Fruit fly (Drosophila melanogaster) whole organism, embryonic: Measurements from ENCODE around the gene eco.

ENCODE experiments used
- Awh ChIP-seq: fragments of 200-800 bp; sonication (Bioruptor generic); IDR thresholded peaks from 2 replicates; pipeline ENCODE4, ENCODE4 v1.3.6; 2022; ENCODE audit warnings: missing biosample characterization, missing genetic modification characterization
- CG14050 ChIP-seq: fragments of 200-800 bp; sonication (Bioruptor generic); IDR thresholded peaks from 3 replicates; pipeline ENCODE4 v1.3.6; 2022; ENCODE audit warnings: missing biosample characterization, missing genetic modification characterization
- CG17186 ChIP-seq: fragments of 200-800 bp; sonication (Bioruptor generic); optimal IDR thresholded peaks from 3 replicates; lab custom pipeline; 2017; ENCODE audit warnings: missing biosample characterization, missing genetic modification reagents, missing genetic modification characterization
- CG30403 ChIP-seq: fragments of 200-800 bp; sonication (Bioruptor generic); optimal IDR thresholded peaks from 3 replicates; lab custom pipeline; 2016; ENCODE audit warnings: missing biosample characterization, missing genetic modification characterization
- CG31388 ChIP-seq: fragments of 200-800 bp; sonication (Bioruptor generic); optimal IDR thresholded peaks from 2 replicates; lab custom pipeline; 2016; ENCODE audit warnings: missing biosample characterization, missing genetic modification characterization
- CG32532 ChIP-seq: fragments of 200-800 bp; sonication (Bioruptor generic); IDR thresholded peaks from 2 replicates; pipeline ENCODE4 v1.3.6; 2022; ENCODE audit warnings: missing biosample characterization, missing genetic modification characterization
- CG4730 ChIP-seq: fragments of 200-800 bp; sonication (Bioruptor generic); IDR thresholded peaks from 2 replicates; pipeline ENCODE4 v1.3.6; 2022; ENCODE audit warnings: missing biosample characterization, missing genetic modification characterization
- CG6175 ChIP-seq: fragments of 200-800 bp; sonication (Bioruptor generic); IDR thresholded peaks from 3 replicates; pipeline ENCODE4 v1.3.6; 2022; ENCODE audit warnings: missing biosample characterization, missing genetic modification characterization
- CG6765 ChIP-seq: fragments of 200-800 bp; sonication (Bioruptor generic); optimal IDR thresholded peaks from 3 replicates; lab custom pipeline; 2017; ENCODE audit warnings: missing biosample characterization, mild to moderate bottlenecking, missing genetic modification characterization
- CG6854 ChIP-seq: fragments of 200-800 bp; sonication (Bioruptor generic); optimal IDR thresholded peaks from 3 replicates; lab custom pipeline; 2017; ENCODE audit warnings: missing biosample characterization, mild to moderate bottlenecking, missing genetic modification characterization
- CG7786 ChIP-seq: fragments of 200-800 bp; sonication (Bioruptor generic); optimal IDR thresholded peaks from 2 replicates; lab custom pipeline; 2016; ENCODE audit warnings: missing biosample characterization, missing genetic modification characterization
- CG9727 ChIP-seq: fragments of 200-800 bp; sonication (Bioruptor generic); optimal IDR thresholded peaks from 3 replicates; lab custom pipeline; 2017; ENCODE audit warnings: missing biosample characterization, mild to moderate bottlenecking, missing genetic modification characterization
- CHES-1-like ChIP-seq: fragments of 200-800 bp; sonication (Bioruptor generic); optimal IDR thresholded peaks from 2 replicates; lab custom pipeline; 2016; ENCODE audit warnings: missing biosample characterization, missing genetic modification characterization
- CrebB ChIP-seq: fragments of 200-800 bp; sonication (Bioruptor generic); optimal IDR thresholded peaks from 3 replicates; lab custom pipeline; 2018; ENCODE audit warnings: missing biosample characterization, mild to moderate bottlenecking, missing genetic modification characterization
- D19A ChIP-seq: fragments of 200-800 bp; optimal IDR thresholded peaks from 3 replicates; lab custom pipeline; 2019; ENCODE audit warnings: missing biosample characterization, mild to moderate bottlenecking, missing genetic modification characterization, moderate library complexity
- Dip2 ChIP-seq: fragments of 200-800 bp; sonication (Bioruptor generic); IDR thresholded peaks from 2 replicates; pipeline ENCODE4 v1.3.6; 2022; ENCODE audit warnings: missing biosample characterization, missing genetic modification characterization
- Gug ChIP-seq: fragments of 200-800 bp; sonication (Bioruptor generic); IDR thresholded peaks from 4 replicates; pipeline ENCODE4 v1.3.6; 2022; ENCODE audit warnings: missing biosample characterization, missing genetic modification characterization
- HLH4C ChIP-seq: fragments of 200-800 bp; sonication (Bioruptor generic); IDR thresholded peaks from 3 replicates; pipeline ENCODE4 v1.3.6; 2022; ENCODE audit warnings: missing biosample characterization, missing genetic modification characterization; ENCODE audit not compliant: partially characterized antibody
- HLH54F ChIP-seq: fragments of 200-800 bp; sonication (Bioruptor generic); optimal IDR thresholded peaks from 3 replicates; lab custom pipeline; 2016; ENCODE audit warnings: missing biosample characterization, missing genetic modification characterization
- Hand ChIP-seq: fragments of 200-800 bp; sonication (Bioruptor generic); optimal IDR thresholded peaks from 2 replicates; lab custom pipeline; 2017; ENCODE audit warnings: mild to moderate bottlenecking, missing biosample characterization, missing genetic modification reagents, missing genetic modification characterization
- Med ChIP-seq: fragments of 200-800 bp; sonication (Bioruptor generic); peaks from one replicate; lab custom pipeline; 2016; ENCODE audit warnings: missing biosample characterization, missing genetic modification characterization, mild to moderate bottlenecking, inconsistent platforms, moderate library complexity
- Myb ChIP-seq: fragments of 200-800 bp; sonication (Bioruptor generic); optimal IDR thresholded peaks from 2 replicates; lab custom pipeline; 2016; ENCODE audit warnings: missing biosample characterization, missing genetic modification characterization
- Oaz ChIP-seq: fragments of 200-800 bp; sonication (Bioruptor generic); IDR thresholded peaks from 2 replicates; pipeline ENCODE4 v1.3.6; 2022; ENCODE audit warnings: missing biosample characterization, missing genetic modification characterization
- PHDP ChIP-seq: fragments of 200-800 bp; sonication (Bioruptor generic); optimal IDR thresholded peaks from 3 replicates; lab custom pipeline; 2018; ENCODE audit warnings: missing biosample characterization, mild to moderate bottlenecking, missing genetic modification characterization, moderate library complexity
- Pdp1 ChIP-seq, 2 experiments: fragments of 200-800 bp; sonication (Bioruptor generic); optimal IDR thresholded peaks; 3 replicates each; lab custom pipeline; 2016; ENCODE audit warnings: missing biosample characterization in 2 of 2, missing genetic modification characterization in 2 of 2, mild to moderate bottlenecking in 1 of 2, moderate library complexity in 1 of 2
- Sox100B ChIP-seq: fragments of 200-800 bp; sonication (Bioruptor generic); optimal IDR thresholded peaks from 3 replicates; lab custom pipeline; 2018; ENCODE audit warnings: missing biosample characterization, mild to moderate bottlenecking, missing genetic modification characterization
- ara ChIP-seq: fragments of 200-800 bp; sonication (Bioruptor generic); IDR thresholded peaks from 2 replicates; pipeline ENCODE4 v1.3.6; 2022; ENCODE audit warnings: missing biosample characterization, missing genetic modification characterization
- ash1 ChIP-seq: fragments of 200-800 bp; sonication (Bioruptor generic); optimal IDR thresholded peaks from 2 replicates; lab custom pipeline; 2018; ENCODE audit warnings: missing biosample characterization, mild to moderate bottlenecking, missing genetic modification characterization
- ato ChIP-seq: fragments of 200-800 bp; sonication (Bioruptor generic); IDR thresholded peaks from 2 replicates; pipeline ENCODE4 v1.3.6; 2022; ENCODE audit warnings: missing biosample characterization, missing genetic modification characterization; ENCODE audit not compliant: partially characterized antibody
- dm ChIP-seq: fragments of 200-800 bp; sonication (Bioruptor generic); optimal IDR thresholded peaks from 3 replicates; lab custom pipeline; 2016; ENCODE audit warnings: missing biosample characterization, missing genetic modification characterization
- gsb ChIP-seq: fragments of 200-800 bp; sonication (Bioruptor generic); IDR thresholded peaks from 2 replicates; pipeline ENCODE4 v1.3.6; 2022; ENCODE audit warnings: missing biosample characterization, missing genetic modification characterization
- ham ChIP-seq: fragments of 200-800 bp; sonication (Bioruptor generic); IDR thresholded peaks from 2 replicates; pipeline ENCODE4 v1.3.6; 2022; ENCODE audit warnings: missing biosample characterization, missing genetic modification characterization
- hth ChIP-seq: fragments of >200 bp; optimal IDR thresholded peaks from 2 replicates; lab custom pipeline; 2017; ENCODE audit warnings: inconsistent platforms
- inv ChIP-seq: fragments of 200-800 bp; sonication (Bioruptor generic); IDR thresholded peaks from 2 replicates; pipeline ENCODE4 v1.3.6; 2022; ENCODE audit warnings: missing biosample characterization, missing genetic modification characterization; ENCODE audit not compliant: partially characterized antibody
- lilli ChIP-seq: fragments of 200-800 bp; sonication (Bioruptor generic); optimal IDR thresholded peaks from 3 replicates; lab custom pipeline; 2016; ENCODE audit warnings: missing biosample characterization, missing genetic modification characterization
- mam ChIP-seq: fragments of 200-800 bp; sonication (Bioruptor generic); optimal IDR thresholded peaks from 3 replicates; lab custom pipeline; 2016; ENCODE audit warnings: missing biosample characterization, missing genetic modification characterization
- pfk ChIP-seq: fragments of 200-800 bp; sonication (Bioruptor generic); optimal IDR thresholded peaks from 2 replicates; lab custom pipeline; 2018; ENCODE audit warnings: missing biosample characterization, mild to moderate bottlenecking, missing genetic modification characterization, moderate library complexity
- pita ChIP-seq: fragments of 200-800 bp; sonication (Bioruptor generic); optimal IDR thresholded peaks from 2 replicates; lab custom pipeline; 2017; ENCODE audit warnings: missing biosample characterization, mild to moderate bottlenecking, missing genetic modification characterization
- psq ChIP-seq: fragments of 200-800 bp; sonication (Bioruptor generic); optimal IDR thresholded peaks from 2 replicates; lab custom pipeline; 2017; ENCODE audit warnings: missing biosample characterization, missing genetic modification characterization
- repo ChIP-seq: fragments of 200-800 bp; sonication (Bioruptor generic); optimal IDR thresholded peaks from 2 replicates; lab custom pipeline; 2016; ENCODE audit warnings: missing biosample characterization, missing genetic modification characterization
- salm ChIP-seq: fragments of 200-800 bp; sonication (Bioruptor generic); optimal IDR thresholded peaks from 2 replicates; lab custom pipeline; 2018; ENCODE audit warnings: missing biosample characterization, mild to moderate bottlenecking, missing genetic modification characterization
- sc ChIP-seq, 3 experiments: fragments of >200 bp in 2 of 3; fragments of 200-800 bp in 1 of 3; sonication (Bioruptor generic) in 1 of 3; optimal IDR thresholded peaks; 2 replicates in 2 of 3; 3 replicates in 1 of 3; lab custom pipeline; 2017; ENCODE audit warnings: mild to moderate bottlenecking in 1 of 3, missing biosample characterization in 1 of 3, missing genetic modification characterization in 1 of 3, missing genetic modification reagents in 1 of 3
- slou ChIP-seq: fragments of 200-800 bp; sonication (Bioruptor generic); optimal IDR thresholded peaks from 3 replicates; lab custom pipeline; 2016; ENCODE audit warnings: missing biosample characterization, missing genetic modification characterization
- sqz ChIP-seq: fragments of 200-800 bp; sonication (Bioruptor generic); optimal IDR thresholded peaks from 3 replicates; lab custom pipeline; 2018; ENCODE audit warnings: missing biosample characterization, mild to moderate bottlenecking, missing genetic modification characterization
- tll ChIP-seq, 2 experiments: fragments of 200-800 bp in 1 of 2; fragments of >200 bp in 1 of 2; sonication (Bioruptor generic) in 1 of 2; optimal IDR thresholded peaks; 2 replicates each; lab custom pipeline; 2017 to 2019; ENCODE audit warnings: missing biosample characterization in 2 of 2, missing genetic modification characterization in 2 of 2, mild to moderate bottlenecking in 1 of 2, moderate library complexity in 1 of 2
- unpg ChIP-seq: fragments of 200-800 bp; sonication (Bioruptor generic); optimal IDR thresholded peaks from 3 replicates; lab custom pipeline; 2018; ENCODE audit warnings: missing biosample characterization, mild to moderate bottlenecking, missing genetic modification characterization, moderate library complexity
- vfl ChIP-seq: fragments of 200-800 bp; sonication (Bioruptor generic); optimal IDR thresholded peaks from 2 replicates; lab custom pipeline; 2016; ENCODE audit warnings: missing biosample characterization, missing genetic modification characterization
- wdn ChIP-seq: fragments of 200-800 bp; sonication (Bioruptor generic); IDR thresholded peaks from 2 replicates; pipeline ENCODE4 v1.3.6; 2022; ENCODE audit warnings: missing biosample characterization, missing genetic modification characterization
- z ChIP-seq: fragments of 200-800 bp; sonication (Bioruptor generic); IDR thresholded peaks from 3 replicates; pipeline ENCODE4 v1.3.6; 2022; ENCODE audit warnings: missing biosample characterization, missing genetic modification characterization

The eco gene

dm6 chr3L:7356386-7357117 lies 17.4 kb upstream of the eco start, which contains the start of gene CTCF (continued):
- TF ChIP-seq pfk (GFP tag; lab: Kevin White, UChicago) (peak; percentile 16), HLH4C (GFP tag; lab: Robert Waterston, UW) (peak; percentile 82), Med (GFP tag; lab: Kevin White, UChicago) (peak; percentile 88), gsb (GFP tag; lab: Robert Waterston, UW) (no peak), Myb (GFP tag; lab: Kevin White, UChicago) (peak; percentile 60), sqz (GFP tag; lab: Kevin White, UChicago) (no peak), dm (GFP tag; lab: Kevin White, UChicago) (peak; percentile 47), CG4730 (GFP tag; lab: Robert Waterston, UW) (no peak; the same call in 1 of the 2 replicates), tll (GFP tag; optimal IDR thresholded peaks at IDR 0.05; lab: Kevin White, UChicago) (no peak), CG30403 (GFP tag; lab: Kevin White, UChicago) (peak; percentile 43), CG6854 (no peak), Awh (GFP tag; lab: Robert Waterston, UW) (peak; percentile 62; the same call in 1 of the 2 replicates), mam (GFP tag; lab: Kevin White, UChicago) (peak; percentile 23), HLH54F (GFP tag; lab: Kevin White, UChicago) (peak; percentile 20), PHDP (tag; lab: Kevin White, UChicago) (peak; percentile 28), ham (GFP tag; lab: Robert Waterston, UW) (no peak), z (GFP tag; lab: Robert Waterston, UW) (no peak), CG7786 (GFP tag; lab: Kevin White, UChicago) (no peak), CG6175 (no peak), Dip2 (GFP tag; lab: Robert Waterston, UW) (no peak), ash1 (GFP tag; lab: Kevin White, UChicago) (no peak), Sox100B (no peak), Pdp1 (GFP tag; optimal IDR thresholded peaks at IDR 0.05; lab: Kevin White, UChicago) (peak; percentile 33 to 36), salm (tag; lab: Kevin White, UChicago) (peak; percentile 5), ara (GFP tag; lab: Robert Waterston, UW) (0 out of 2 replicates have a peak, but pooled peaks have one; percentile 39), CG32532 (GFP tag; lab: Robert Waterston, UW) (peak; percentile 54; the same call in 1 of the 2 replicates), Gug (GFP tag; lab: Robert Waterston, UW) (peak; percentile 6; the same call in 1 of the 4 replicates), CG17186 (peak; percentile 61), wdn (GFP tag; lab: Robert Waterston, UW) (no peak), hth (lab: Kevin White, UChicago) (no peak), slou (no peak), inv (peak; percentile 55; the same call in 1 of the 2 replicates), unpg (GFP tag; lab: Kevin White, UChicago) (peak; percentile 20), Hand (no peak), CG14050 (GFP tag; lab: Robert Waterston, UW) (no peak), ato (no peak), vfl (no peak), CHES-1-like (peak; percentile 30), CG31388 (GFP tag; lab: Kevin White, UChicago) (no peak), CG9727 (GFP tag; lab: Kevin White, UChicago) (peak; percentile 55), lilli (GFP tag; lab: Kevin White, UChicago) (peak; percentile 46), CrebB (tag; lab: Kevin White, UChicago) (no peak), Oaz (GFP tag; lab: Robert Waterston, UW) (no peak), repo (GFP tag; lab: Kevin White, UChicago) (peak; percentile 21), D19A (peak; percentile 41), psq (GFP tag; lab: Kevin White, UChicago) (no peak), sc (optimal IDR thresholded peaks at IDR 0.05; lab: Kevin White, UChicago) (no peak), sc (GFP tag; optimal IDR thresholded peaks at IDR 0.05; lab: Kevin White, UChicago) (no peak), CG6765 (GFP tag; lab: Kevin White, UChicago) (no peak), pita (GFP tag; lab: Kevin White, UChicago) (no peak)
